Fruit fly (Drosophila melanogaster): ENCODE data around the gene CG42564.

CG42564 gene

dm6 chr3R:6410412-6411225, 36.3 kb downstream of the CG42564 start (continued):
- no peak for TF ChIP-seq HLHmδ (GFP tag; optimal IDR thresholded peaks at IDR 0.05)
- peak; percentile 75 for TF ChIP-seq tgo (GFP tag; IDR thresholded peaks at IDR 0.05)
- TF ChIP-seq Sox100B (GFP tag; optimal IDR thresholded peaks at IDR 0.05), result peak; percentile 95
- TF ChIP-seq dan (GFP tag; IDR thresholded peaks at IDR 0.05), result no peak
- peak; percentile 65 for TF ChIP-seq Myb (GFP tag; optimal IDR thresholded peaks at IDR 0.05)
- TF ChIP-seq mirr (GFP tag; optimal IDR thresholded peaks at IDR 0.05), result peak; percentile 80
- peak; percentile 53 for TF ChIP-seq trh (GFP tag; optimal IDR thresholded peaks at IDR 0.05)
- TF ChIP-seq CG14667 (GFP tag; IDR thresholded peaks at IDR 0.05), result peak; percentile 52
- peak; percentile 92 for TF ChIP-seq CG12391 (tag; optimal IDR thresholded peaks at IDR 0.05)
- no peak for TF ChIP-seq CG17912 (GFP tag; optimal IDR thresholded peaks at IDR 0.05)
- TF ChIP-seq Ada2b (GFP tag; IDR thresholded peaks at IDR 0.05), result peak; percentile 45
- peak; percentile 32 for TF ChIP-seq B-H2 (GFP tag; optimal IDR thresholded peaks at IDR 0.05)
- TF ChIP-seq Spps (tag; optimal IDR thresholded peaks at IDR 0.05), result peak; percentile 33
- peak; percentile 81 for TF ChIP-seq Dek (tag; optimal IDR thresholded peaks at IDR 0.05)
- TF ChIP-seq CG4730 (GFP tag; IDR thresholded peaks at IDR 0.05), result peak; percentile 50; the same call in 1 of the 2 replicates
- 0 out of 2 replicates have a peak, but pooled peaks have one; percentile 6 for TF ChIP-seq gt (GFP tag; IDR thresholded peaks at IDR 0.05)
- TF ChIP-seq MBD-R2 (GFP tag; IDR thresholded peaks at IDR 0.05), result no peak
- peak; percentile 72 for TF ChIP-seq Deaf1 (tag; optimal IDR thresholded peaks at IDR 0.05)
- peak; percentile 87 for TF ChIP-seq NfI (GFP tag; optimal IDR thresholded peaks at IDR 0.05)
- TF ChIP-seq CG4360 (GFP tag; IDR thresholded peaks at IDR 0.05), result peak; percentile 47
- TF ChIP-seq Ets97D (GFP tag; optimal IDR thresholded peaks at IDR 0.05), result peak; percentile 27
- TF ChIP-seq CG10274 (GFP tag; optimal IDR thresholded peaks at IDR 0.05), result peak; percentile 80
- TF ChIP-seq YL-1 (GFP tag; optimal IDR thresholded peaks at IDR 0.05), result peak; percentile 56
- TF ChIP-seq mld (GFP tag; IDR thresholded peaks at IDR 0.05; ENCODE audit: partially characterized antibody), result no peak
- TF ChIP-seq cas (GFP tag; IDR thresholded peaks at IDR 0.05), result no peak
- peak; percentile 18 for TF ChIP-seq cg (GFP tag; optimal IDR thresholded peaks at IDR 0.05)
- peak; percentile 88 for TF ChIP-seq CG12219 (GFP tag; optimal IDR thresholded peaks at IDR 0.05)
- peak; percentile 85 for TF ChIP-seq Atf-2 (GFP tag; optimal IDR thresholded peaks at IDR 0.05)
- TF ChIP-seq scrt (GFP tag; optimal IDR thresholded peaks at IDR 0.05), result peak; percentile 83
- peak; percentile 24 for TF ChIP-seq pfk (GFP tag; optimal IDR thresholded peaks at IDR 0.05)
- peak; percentile 83 for TF ChIP-seq fd3F (GFP tag; optimal IDR thresholded peaks at IDR 0.05)
- TF ChIP-seq CG14050 (GFP tag; IDR thresholded peaks at IDR 0.05), result peak; percentile 46; the same call in 1 of the 3 replicates
- peak; percentile 96 for TF ChIP-seq Ets65A (GFP tag)
- TF ChIP-seq dmrt99B (tag; optimal IDR thresholded peaks at IDR 0.05), result peak; percentile 95
- no peak for TF ChIP-seq dati (GFP tag; IDR thresholded peaks at IDR 0.05)
- TF ChIP-seq phol (tag; optimal IDR thresholded peaks at IDR 0.05), result peak; percentile 92
- no peak for TF ChIP-seq gfzf (GFP tag; optimal IDR thresholded peaks at IDR 0.05)
- TF ChIP-seq toy (GFP tag; IDR thresholded peaks at IDR 0.05), result no peak
- peak; percentile 88 for TF ChIP-seq Sox102F (GFP tag; optimal IDR thresholded peaks at IDR 0.05)
- peak; percentile 75 for TF ChIP-seq slbo (GFP tag; IDR thresholded peaks at IDR 0.05)
- TF ChIP-seq CG30431 (GFP tag; optimal IDR thresholded peaks at IDR 0.05), result peak; percentile 81
- TF ChIP-seq luna (GFP tag; optimal IDR thresholded peaks at IDR 0.05), result no peak
- TF ChIP-seq slou (GFP tag; optimal IDR thresholded peaks at IDR 0.05), result peak; percentile 65
- peak; percentile 92 for TF ChIP-seq CG2120 (GFP tag; optimal IDR thresholded peaks at IDR 0.05)
- TF ChIP-seq CG13296 (GFP tag; optimal IDR thresholded peaks at IDR 0.05), result peak; percentile 87
- peak; percentile 68 for TF ChIP-seq CG6654 (GFP tag; optimal IDR thresholded peaks at IDR 0.05)
- peak; percentile 55 for TF ChIP-seq CG10321 (GFP tag; IDR thresholded peaks at IDR 0.05)
- peak; percentile 38; the same call in 2 of the 3 replicates for TF ChIP-seq zfh1 (GFP tag; IDR thresholded peaks at IDR 0.05)
- peak; percentile 43; the same call in 1 of the 3 replicates for TF ChIP-seq gce (GFP tag; IDR thresholded peaks at IDR 0.05)

Measured in whole organism, embryonic.